Fruit fly (Drosophila melanogaster) whole organism, wandering third instar larva: Measurements from ENCODE around the gene tinc.

ENCODE experiments used
- Abd-B ChIP-seq: fragments of >200 bp; optimal IDR thresholded peaks from 2 replicates; lab custom pipeline; 2017; ENCODE audit warnings: missing biosample characterization, missing genetic modification characterization
- Dif ChIP-seq: fragments of 200-275, 200-300 bp; sonication (Bioruptor generic); optimal IDR thresholded peaks from 2 replicates; lab custom pipeline; 2018; ENCODE audit warnings: missing biosample characterization, missing genetic modification characterization; ENCODE audit not compliant: partially characterized antibody
- GATAd ChIP-seq: sonication (Bioruptor generic); optimal IDR thresholded peaks from 2 replicates; lab custom pipeline; 2016; ENCODE audit warnings: missing biosample characterization, missing genetic modification characterization
- HLH106 ChIP-seq: fragments of 200-800 bp; optimal IDR thresholded peaks from 3 replicates; lab custom pipeline; 2019; ENCODE audit warnings: missing biosample characterization, mild to moderate bottlenecking, missing genetic modification characterization, moderate library complexity
- Myc ChIP-seq: fragments of >200 bp; optimal IDR thresholded peaks from 2 replicates; lab custom pipeline; 2017
- OdsH ChIP-seq: fragments of 200-800 bp; sonication (Bioruptor generic); optimal IDR thresholded peaks from 2 replicates; lab custom pipeline; 2016; ENCODE audit warnings: missing biosample characterization, mild to moderate bottlenecking, missing genetic modification characterization
- fru ChIP-seq: fragments of 200-800 bp; sonication (Bioruptor generic); optimal IDR thresholded peaks from 3 replicates; lab custom pipeline; 2016; ENCODE audit warnings: missing biosample characterization, mild to moderate bottlenecking, missing genetic modification characterization
- h ChIP-seq: fragments of 200-800 bp; sonication (Bioruptor generic); optimal IDR thresholded peaks from 3 replicates; lab custom pipeline; 2016; ENCODE audit warnings: missing biosample characterization, mild to moderate bottlenecking, missing genetic modification characterization
- lola ChIP-seq: fragments of >200 bp; optimal IDR thresholded peaks from 2 replicates; lab custom pipeline; 2017; ENCODE audit warnings: missing biosample characterization, missing genetic modification characterization
- pan ChIP-seq: fragments of >200 bp; optimal IDR thresholded peaks from 2 replicates; lab custom pipeline; 2017
- psq ChIP-seq: fragments of 200-800 bp; sonication (Bioruptor generic); optimal IDR thresholded peaks from 3 replicates; lab custom pipeline; 2017; ENCODE audit warnings: missing biosample characterization, mild to moderate bottlenecking, missing genetic modification characterization, moderate library complexity
- usp ChIP-seq: fragments of >200 bp; optimal IDR thresholded peaks from 2 replicates; lab custom pipeline; 2017; ENCODE audit warnings: missing biosample characterization, missing genetic modification characterization
- woc ChIP-seq: sonication (Bioruptor generic); optimal IDR thresholded peaks from 2 replicates; lab custom pipeline; 2016; ENCODE audit warnings: missing biosample characterization, mild to moderate bottlenecking, missing genetic modification characterization

- TF ChIP-seq OdsH (no peak), woc (no peak), Dif (GFP tag; lab: Kevin White, UChicago) (no peak), h (no peak), Myc (lab: Kevin White, UChicago) (no peak), HLH106 (tag; lab: Kevin White, UChicago) (no peak), lola (GFP tag; lab: Kevin White, UChicago) (no peak), usp (GFP tag; lab: Kevin White, UChicago) (no peak), fru (GFP tag; lab: Kevin White, UChicago) (no peak), psq (GFP tag; lab: Kevin White, UChicago) (no peak), pan (no peak), Abd-B (GFP tag; lab: Kevin White, UChicago) (no peak), GATAd (GFP tag; lab: Kevin White, UChicago) (no peak)
Measured at dm6 chr3R:17807035-17807606, 4.2 kb upstream of the tinc start, which contains the start of gene CG17801.
